Worm (Caenorhabditis elegans): ENCODE measurements around the gene mel-32.

The mel-32 gene

DNA sequence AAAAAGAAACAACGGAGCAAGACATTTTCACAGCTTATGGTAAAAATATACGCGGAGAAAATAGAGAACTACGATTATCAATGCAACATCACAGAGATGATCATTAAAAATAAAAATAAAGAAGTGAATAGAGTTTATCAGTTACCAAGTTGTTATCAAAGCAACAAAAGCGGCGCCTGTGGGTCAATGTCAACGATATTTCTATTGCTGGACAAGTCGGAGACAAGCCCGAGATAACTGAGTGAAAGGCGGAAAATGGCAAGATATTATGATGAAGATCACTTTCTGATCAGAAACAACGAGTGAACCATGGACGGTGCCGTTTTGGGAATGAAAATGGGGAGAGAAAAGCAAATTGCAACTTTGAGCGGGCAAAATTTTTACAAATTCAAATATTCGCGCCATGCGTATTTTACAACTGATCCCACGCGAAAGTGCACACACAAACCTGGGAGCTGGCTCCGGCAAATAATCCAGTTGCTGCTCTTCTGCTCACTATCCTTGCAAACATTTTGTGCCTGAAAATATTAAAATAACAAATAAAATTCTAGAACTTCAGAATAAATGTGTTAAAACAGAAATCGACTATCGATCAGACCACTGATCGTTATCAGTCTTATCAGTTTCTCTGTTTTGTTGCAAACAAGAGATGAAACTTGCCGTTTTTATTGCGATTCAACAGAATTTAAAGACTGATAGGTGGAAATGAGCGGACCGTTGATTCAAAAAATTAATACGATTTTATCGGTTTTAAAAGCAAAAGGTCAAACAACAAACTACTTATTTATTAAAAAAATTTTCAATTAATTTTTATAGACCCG lies at the start of gene mel-32 (continued):
- TF ChIP-seq rcor-1 (GFP tag; IDR thresholded peaks at IDR 0.05): no peak
- no peak for TF ChIP-seq K11D2.4 (GFP tag; IDR thresholded peaks at IDR 0.05)
- TF ChIP-seq ZK185.1 (tag; optimal IDR thresholded peaks at IDR 0.05; ENCODE audit: poor library complexity, severe bottlenecking): peak; percentile 64
- TF ChIP-seq Y56A3A.18 (GFP tag; IDR thresholded peaks at IDR 0.05): no peak
- TF ChIP-seq ztf-3 (GFP tag; optimal IDR thresholded peaks at IDR 0.05): no peak
- TF ChIP-seq let-607 (tag; optimal IDR thresholded peaks at IDR 0.05): peak in 1 of 2 experiments; percentile 21
- no peak for TF ChIP-seq nhr-27 (tag; optimal IDR thresholded peaks at IDR 0.05)
- TF ChIP-seq sdz-38 (tag; optimal IDR thresholded peaks at IDR 0.05): no peak
- no peak for TF ChIP-seq aptf-3 (GFP tag; IDR thresholded peaks at IDR 0.05)
- TF ChIP-seq ztf-22 (GFP tag; optimal IDR thresholded peaks at IDR 0.05): no peak
- TF ChIP-seq B0336.3 (GFP tag; IDR thresholded peaks at IDR 0.05): 0 out of 2 replicates have a peak, but pooled peaks have one; percentile 37
- no peak for TF ChIP-seq F55B11.4 (tag; optimal IDR thresholded peaks at IDR 0.05; ENCODE audit: borderline replicate concordance, insufficient read depth)
- peak; percentile 21 to 55 (median 33) for TF ChIP-seq lin-35 (GFP tag; optimal IDR thresholded peaks at IDR 0.05)
- no peak for TF ChIP-seq ztf-6 (GFP tag; IDR thresholded peaks at IDR 0.05)
- no peak for TF ChIP-seq hlh-26 (GFP tag; conservative IDR thresholded peaks at IDR 0.05)
- TF ChIP-seq die-1 (tag; optimal IDR thresholded peaks at IDR 0.05): no peak
- TF ChIP-seq repo-1 (tag; optimal IDR thresholded peaks at IDR 0.05): peak; percentile 38
- no peak for TF ChIP-seq lsy-27 (tag; optimal IDR thresholded peaks at IDR 0.05; ENCODE audit: borderline replicate concordance, insufficient read depth)
- TF ChIP-seq K12H6.12 (tag; optimal IDR thresholded peaks at IDR 0.05): no peak
- no peak for TF ChIP-seq ceh-40 (GFP tag; IDR thresholded peaks at IDR 0.05)
- no peak for TF ChIP-seq cebp-1 (GFP tag; IDR thresholded peaks at IDR 0.05)
- no peak for TF ChIP-seq cebp-1 (tag; optimal IDR thresholded peaks at IDR 0.05)
- no peak for TF ChIP-seq F22D6.2 (tag; optimal IDR thresholded peaks at IDR 0.05)
- TF ChIP-seq ceh-58 (GFP tag; IDR thresholded peaks at IDR 0.05): no peak
- no peak for TF ChIP-seq zfh-2 (GFP tag; conservative IDR thresholded peaks at IDR 0.05)
- TF ChIP-seq ceh-79 (tag; optimal IDR thresholded peaks at IDR 0.05): no peak
- TF ChIP-seq ekl-4 (GFP tag; IDR thresholded peaks at IDR 0.05): peak; percentile 79
- no peak for TF ChIP-seq Y53F4B.3 (GFP tag; IDR thresholded peaks at IDR 0.05)
- TF ChIP-seq ceh-100 (GFP tag; IDR thresholded peaks at IDR 0.05): no peak
- TF ChIP-seq him-1 (tag; optimal IDR thresholded peaks at IDR 0.05): peak; percentile 55
- TF ChIP-seq tlf-1 (GFP tag; optimal IDR thresholded peaks at IDR 0.05): peak; percentile 80
- no peak for TF ChIP-seq ztf-26 (tag; optimal IDR thresholded peaks at IDR 0.05)
- 0 out of 2 replicates have a peak, but pooled peaks have one; percentile 30 for TF ChIP-seq aptf-2 (GFP tag; conservative IDR thresholded peaks at IDR 0.05)

DNA sequence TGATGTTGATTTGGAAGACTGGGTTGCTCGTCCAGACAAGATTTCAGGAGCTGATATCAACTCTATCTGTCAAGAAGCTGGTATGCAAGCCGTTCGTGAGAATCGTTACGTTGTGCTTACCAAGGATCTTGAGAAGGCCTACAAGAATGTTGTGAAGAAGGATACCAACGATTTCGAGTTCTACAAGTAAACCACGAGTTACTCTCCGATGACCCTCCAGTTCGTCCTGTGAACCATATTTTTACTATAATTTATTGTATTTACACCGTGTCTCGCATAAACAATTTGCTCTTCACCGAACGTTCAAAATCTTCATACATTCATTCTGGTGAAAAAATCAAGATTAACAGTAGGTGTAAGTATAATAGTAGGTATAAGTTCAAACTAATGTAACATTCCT lies 48.2 kb upstream of the mel-32 start:
- TF ChIP-seq F33H1.4 (GFP tag; IDR thresholded peaks at IDR 0.05): no peak
- no peak for TF ChIP-seq F57A8.1 (GFP tag; optimal IDR thresholded peaks at IDR 0.05)
- TF ChIP-seq nhr-80 (tag; optimal IDR thresholded peaks at IDR 0.05): no peak
- no peak for TF ChIP-seq fkh-3 (tag; optimal IDR thresholded peaks at IDR 0.05)
- TF ChIP-seq ceh-79 (tag; optimal IDR thresholded peaks at IDR 0.05): no peak
- no peak for TF ChIP-seq snpc-1.3 (tag; optimal IDR thresholded peaks at IDR 0.05; ENCODE audit: insufficient read depth)
- no peak for TF ChIP-seq ccch-3 (GFP tag; optimal IDR thresholded peaks at IDR 0.05)
- no peak for TF ChIP-seq K11D2.4 (GFP tag; IDR thresholded peaks at IDR 0.05)
- TF ChIP-seq madf-6 (GFP tag; IDR thresholded peaks at IDR 0.05): no peak
- no peak for TF ChIP-seq tbx-9 (tag; optimal IDR thresholded peaks at IDR 0.05; ENCODE audit: borderline replicate concordance)
- no peak for TF ChIP-seq atf-7 (tag; optimal IDR thresholded peaks at IDR 0.05)
- TF ChIP-seq snpc-1.1 (tag; optimal IDR thresholded peaks at IDR 0.05; ENCODE audit: insufficient read depth): no peak
- TF ChIP-seq mes-4 (tag; optimal IDR thresholded peaks at IDR 0.05): no peak
- no peak for TF ChIP-seq sdz-38 (tag; optimal IDR thresholded peaks at IDR 0.05)
- TF ChIP-seq ZK185.1 (tag; optimal IDR thresholded peaks at IDR 0.05; ENCODE audit: poor library complexity, severe bottlenecking): no peak
- TF ChIP-seq ztf-26 (tag; optimal IDR thresholded peaks at IDR 0.05): no peak
- TF ChIP-seq sea-2 (GFP tag; IDR thresholded peaks at IDR 0.05): no peak

All from whole organism, young adult.